Worm (Caenorhabditis elegans) whole organism, L4 larva: Measurements from ENCODE around the gene egl-21.

Experiments used
- F26F4.8 ChIP-seq: fragments of 200-800 bp; sonication (Bioruptor generic); conservative IDR thresholded peaks from 2 replicates; pipeline ENCODE4 v1.3.6; 2022; ENCODE audit warnings: missing genetic modification characterization, missing compliant biosample characterization
- F37D6.2 ChIP-seq: sonication (generic microtip); optimal IDR thresholded peaks from 2 replicates; lab custom pipeline; 2016; ENCODE audit warnings: mild to moderate bottlenecking, missing genetic modification characterization, missing compliant biosample characterization
- F49E8.2 ChIP-seq: sonication (generic microtip); optimal IDR thresholded peaks from 2 replicates; lab custom pipeline; 2016; ENCODE audit warnings: missing compliant biosample characterization, mild to moderate bottlenecking, missing genetic modification characterization, borderline replicate concordance
- R02D3.7 ChIP-seq: fragments of 150-350 bp; sonication (generic microtip); optimal IDR thresholded peaks from 3 replicates; lab custom pipeline; 2014; ENCODE audit warnings: missing biosample characterization, missing genetic modification characterization
- T20F7.1 ChIP-seq: fragments of 200-800 bp; sonication (Bioruptor generic); optimal IDR thresholded peaks from 2 replicates; lab custom pipeline; 2018; ENCODE audit warnings: mild to moderate bottlenecking, missing genetic modification characterization, missing compliant biosample characterization
- T26A8.4 ChIP-seq: fragments of 200-800 bp; sonication (Bioruptor generic); IDR thresholded peaks from 2 replicates; pipeline ENCODE4 v1.3.6; 2022; ENCODE audit warnings: missing genetic modification characterization, missing compliant biosample characterization
- Y105C5A.15 ChIP-seq: fragments of 200-800 bp; sonication (Bioruptor generic); IDR thresholded peaks from 2 replicates; pipeline ENCODE4 v1.3.6; 2022; ENCODE audit warnings: missing genetic modification characterization, missing compliant biosample characterization
- Y5F2A.4 ChIP-seq: fragments of 200-800 bp; sonication (Bioruptor generic); optimal IDR thresholded peaks from 2 replicates; lab custom pipeline; 2018; ENCODE audit warnings: mild to moderate bottlenecking, missing genetic modification characterization, missing compliant biosample characterization
- aha-1 ChIP-seq: fragments of 150-350 bp; peaks from one replicate; lab custom pipeline; 2014; ENCODE audit warnings: missing biosample characterization, missing genetic modification characterization
- aly-2 ChIP-seq: sonication (generic microtip); optimal IDR thresholded peaks from 2 replicates; lab custom pipeline; 2018; ENCODE audit warnings: missing biosample characterization, missing genetic modification characterization
- ama-1 ChIP-seq: fragments of 150-350 bp; optimal IDR thresholded peaks from 2 replicates; lab custom pipeline; 2014; ENCODE audit warnings: inconsistent platforms, mixed read lengths
- ceh-62 ChIP-seq: sonication (generic microtip); optimal IDR thresholded peaks from 2 replicates; lab custom pipeline; 2017; ENCODE audit warnings: missing biosample characterization, missing genetic modification characterization
- ceh-82 ChIP-seq: sonication (generic microtip); optimal IDR thresholded peaks from 2 replicates; lab custom pipeline; 2017; ENCODE audit warnings: missing biosample characterization, missing genetic modification characterization
- ces-1 ChIP-seq: fragments of 150-350 bp; sonication (generic microtip); optimal IDR thresholded peaks from 4 replicates; lab custom pipeline; 2014; ENCODE audit warnings: missing biosample characterization, missing genetic modification reagents, missing genetic modification characterization
- cey-2 ChIP-seq: sonication (generic microtip); optimal IDR thresholded peaks from 3 replicates; lab custom pipeline; 2017; ENCODE audit warnings: missing genetic modification characterization, mild to moderate bottlenecking, missing compliant biosample characterization, antibody characterized with exemption, borderline replicate concordance; ENCODE audit not compliant: insufficient read depth
- ctbp-1 ChIP-seq: fragments of 200-800 bp; sonication (Bioruptor generic); IDR thresholded peaks from 2 replicates; pipeline ENCODE4 v1.3.6; 2022; ENCODE audit warnings: missing genetic modification reagents, missing genetic modification characterization, missing compliant biosample characterization
- daf-19 ChIP-seq: fragments of 200-800 bp; sonication (Bioruptor generic); conservative IDR thresholded peaks from 2 replicates; pipeline ENCODE4 v1.3.6; 2022; ENCODE audit warnings: missing genetic modification characterization, missing compliant biosample characterization
- daf-8 ChIP-seq: fragments of 200-800 bp; sonication (Bioruptor generic); IDR thresholded peaks from 2 replicates; pipeline ENCODE4 v1.3.6; 2022; ENCODE audit warnings: missing genetic modification characterization, missing compliant biosample characterization
- dpl-1 ChIP-seq: fragments of 150-350 bp; optimal IDR thresholded peaks from 2 replicates; lab custom pipeline; 2014; ENCODE audit warnings: missing biosample characterization, missing genetic modification reagents, missing genetic modification characterization
- duxl-1 ChIP-seq: sonication (generic microtip); optimal IDR thresholded peaks from 2 replicates; lab custom pipeline; 2016; ENCODE audit warnings: mild to moderate bottlenecking, missing genetic modification characterization, moderate library complexity, missing compliant biosample characterization; ENCODE audit not compliant: poor library complexity
- dve-1 ChIP-seq: sonication (generic microtip); optimal IDR thresholded peaks from 2 replicates; lab custom pipeline; 2017; ENCODE audit warnings: antibody characterized with exemption, mild to moderate bottlenecking, missing genetic modification characterization, missing compliant biosample characterization; ENCODE audit not compliant: insufficient read depth
- egl-27 ChIP-seq: sonication (generic microtip); optimal IDR thresholded peaks from 3 replicates; lab custom pipeline; 2017; ENCODE audit warnings: missing biosample characterization, missing genetic modification reagents, missing genetic modification characterization
- egl-43 ChIP-seq: fragments of 200-800 bp; sonication (Bioruptor generic); IDR thresholded peaks from 2 replicates; pipeline ENCODE4 v1.3.6; 2022; ENCODE audit warnings: missing genetic modification reagents, missing genetic modification characterization, missing compliant biosample characterization
- fkh-10 ChIP-seq: fragments of 150-350 bp; optimal IDR thresholded peaks from 2 replicates; lab custom pipeline; 2014; ENCODE audit warnings: missing biosample characterization, missing genetic modification reagents, missing genetic modification characterization
- hif-1 ChIP-seq, 2 experiments: sonication (generic microtip); optimal IDR thresholded peaks; 2 replicates each; lab custom pipeline; 2016 to 2017; ENCODE audit warnings: missing compliant biosample characterization in 2 of 2, missing genetic modification characterization in 2 of 2, missing genetic modification reagents in 2 of 2, missing genotype in 2 of 2, mild to moderate bottlenecking in 1 of 2
- hlh-11 ChIP-seq: fragments of 200-800 bp; sonication (Bioruptor generic); optimal IDR thresholded peaks from 2 replicates; lab custom pipeline; 2018; ENCODE audit warnings: mild to moderate bottlenecking, missing genetic modification characterization, missing compliant biosample characterization
- hlh-30 ChIP-seq: sonication (generic microtip); optimal IDR thresholded peaks from 2 replicates; lab custom pipeline; 2017; ENCODE audit warnings: antibody characterized with exemption, mild to moderate bottlenecking, missing genetic modification characterization, missing compliant biosample characterization; ENCODE audit not compliant: insufficient read depth
- jun-1 ChIP-seq: fragments of 150-350 bp; optimal IDR thresholded peaks from 2 replicates; lab custom pipeline; 2014; ENCODE audit warnings: missing biosample characterization, missing genetic modification reagents, missing genetic modification characterization
- lim-7 ChIP-seq: fragments of 200-800 bp; sonication (Bioruptor generic); IDR thresholded peaks from 2 replicates; pipeline ENCODE4 v1.3.6; 2022; ENCODE audit warnings: missing genetic modification characterization, missing compliant biosample characterization
- lin-1 ChIP-seq: fragments of 200-800 bp; sonication (Bioruptor generic); IDR thresholded peaks from 2 replicates; pipeline ENCODE4 v1.3.6; 2022; ENCODE audit warnings: missing genetic modification reagents, missing genetic modification characterization, missing compliant biosample characterization
- lin-15B ChIP-seq: fragments of 150-350 bp; sonication (generic microtip); optimal IDR thresholded peaks from 3 replicates; lab custom pipeline; 2014; ENCODE audit warnings: missing biosample characterization, missing genetic modification characterization
- lsy-2 ChIP-seq, 2 experiments: fragments of 150-350 bp in 1 of 2; sonication (generic microtip) in 1 of 2; optimal IDR thresholded peaks; 2 replicates each; lab custom pipeline; 2014 to 2017; ENCODE audit warnings: missing biosample characterization in 2 of 2, missing genetic modification characterization in 2 of 2
- madf-9 ChIP-seq: fragments of 200-800 bp; sonication (Bioruptor generic); conservative IDR thresholded peaks from 2 replicates; pipeline ENCODE4 v1.3.6; 2022; ENCODE audit warnings: missing genetic modification reagents, missing genetic modification characterization, missing compliant biosample characterization
- nhr-10 ChIP-seq: fragments of 150-350 bp; optimal IDR thresholded peaks from 2 replicates; lab custom pipeline; 2014; ENCODE audit warnings: missing biosample characterization, missing genetic modification characterization
- nhr-11 ChIP-seq: fragments of 150-350 bp; optimal IDR thresholded peaks from 2 replicates; lab custom pipeline; 2014; ENCODE audit warnings: missing biosample characterization, missing genetic modification characterization
- nhr-25 ChIP-seq: sonication (generic microtip); optimal IDR thresholded peaks from 2 replicates; lab custom pipeline; 2017; ENCODE audit warnings: missing genetic modification characterization, mild to moderate bottlenecking, missing compliant biosample characterization, antibody characterized with exemption, moderate library complexity, borderline replicate concordance; ENCODE audit not compliant: insufficient read depth
- nhr-42 ChIP-seq: fragments of 200-800 bp; sonication (Bioruptor generic); IDR thresholded peaks from 2 replicates; pipeline ENCODE4 v1.3.6; 2022; ENCODE audit warnings: missing genetic modification characterization, missing compliant biosample characterization
- nhr-6 ChIP-seq: fragments of 150-350 bp; optimal IDR thresholded peaks from 2 replicates; lab custom pipeline; 2014; ENCODE audit warnings: missing biosample characterization, missing genetic modification characterization
- nhr-76 ChIP-seq: fragments of 150-350 bp; optimal IDR thresholded peaks from 2 replicates; lab custom pipeline; 2014; ENCODE audit warnings: missing biosample characterization, missing genetic modification characterization
- pqm-1 ChIP-seq: sonication (generic microtip); optimal IDR thresholded peaks from 2 replicates; lab custom pipeline; 2017; ENCODE audit warnings: missing biosample characterization, missing genetic modification characterization
- rbr-2 ChIP-seq: sonication (generic microtip); optimal IDR thresholded peaks from 2 replicates; lab custom pipeline; 2016; ENCODE audit warnings: missing genotype, missing genetic modification characterization, missing compliant biosample characterization
- saeg-2 ChIP-seq: fragments of 200-800 bp; sonication (Bioruptor generic); IDR thresholded peaks from 2 replicates; pipeline ENCODE4 v1.3.6; 2022; ENCODE audit warnings: missing genetic modification reagents, missing genetic modification characterization, missing compliant biosample characterization
- tag-97 ChIP-seq: fragments of 200-800 bp; sonication (Bioruptor generic); IDR thresholded peaks from 2 replicates; pipeline ENCODE4 v1.3.6; 2022; ENCODE audit warnings: missing genetic modification characterization, missing compliant biosample characterization
- unc-130 ChIP-seq: sonication (generic microtip); optimal IDR thresholded peaks from 2 replicates; lab custom pipeline; 2016; ENCODE audit warnings: missing genetic modification reagents, missing genetic modification characterization, missing compliant biosample characterization
- unc-62 ChIP-seq, 3 experiments: fragments of 150-350 bp in 1 of 3; sonication (generic microtip); optimal IDR thresholded peaks in 2 of 3; peaks in 1 of 3; 1 replicate in 1 of 3; 2 replicates in 2 of 3; lab custom pipeline; 2014 to 2017; ENCODE audit warnings: missing biosample characterization in 3 of 3, missing genetic modification characterization in 3 of 3, missing genetic modification reagents in 3 of 3, missing genotype in 1 of 3
- zag-1 ChIP-seq: fragments of 150-350 bp; optimal IDR thresholded peaks from 2 replicates; lab custom pipeline; 2014; ENCODE audit warnings: missing biosample characterization, missing genetic modification characterization
- zfp-2 ChIP-seq: sonication (generic microtip); optimal IDR thresholded peaks from 2 replicates; lab custom pipeline; 2016; ENCODE audit warnings: mild to moderate bottlenecking, missing genetic modification characterization, missing compliant biosample characterization
- zfp-3 ChIP-seq: fragments of 200-800 bp; sonication (Bioruptor generic); conservative IDR thresholded peaks from 2 replicates; pipeline ENCODE4 v1.3.6; 2022; ENCODE audit warnings: missing genetic modification reagents, missing genetic modification characterization, missing compliant biosample characterization
- zip-11 ChIP-seq: fragments of 200-800 bp; sonication (Bioruptor generic); IDR thresholded peaks from 2 replicates; pipeline ENCODE4 v1.3.6; 2022; ENCODE audit warnings: missing genetic modification characterization, missing compliant biosample characterization
- ztf-11 ChIP-seq: fragments of 150-350 bp; optimal IDR thresholded peaks from 2 replicates; lab custom pipeline; 2014; ENCODE audit warnings: missing biosample characterization, missing genetic modification characterization

The egl-21 gene

ce11 chrIV:10515128-10515527 is 33.5 kb upstream of the egl-21 start, which contains the start of gene C02F4.4:
Gene C02F4.4 (minus strand): TSS chrIV:10515228.
- TF ChIP-seq zfp-2 (no peak), Y5F2A.4 (GFP tag; lab: Kevin White, UChicago) (no peak), T26A8.4 (GFP tag; lab: Robert Waterston, UW) (no peak), nhr-6 (tag; lab: Kevin White, UChicago) (no peak), aly-2 (no peak), daf-19 (no peak), lin-15B (tag; lab: Kevin White, UChicago) (no peak), ctbp-1 (GFP tag; lab: Robert Waterston, UW) (no peak), egl-43 (no peak)

ce11 chrIV:10513266-10513665 is 31.6 kb upstream of the egl-21 start:
- TF ChIP-seq hlh-30 (tag; lab: Kevin White, UChicago): peak; percentile 60
- TF ChIP-seq zip-11 (GFP tag; lab: Robert Waterston, UW): no peak
- no peak for TF ChIP-seq cey-2 (tag; lab: Kevin White, UChicago)
- no peak for TF ChIP-seq F26F4.8
- TF ChIP-seq hlh-11 (tag; lab: Kevin White, UChicago): peak; percentile 54
- TF ChIP-seq nhr-25: no peak
- TF ChIP-seq madf-9 (GFP tag; lab: Robert Waterston, UW): no peak
- peak; percentile 59 for TF ChIP-seq dve-1
- TF ChIP-seq saeg-2 (GFP tag; lab: Robert Waterston, UW): no peak
- no peak for TF ChIP-seq nhr-11 (tag; lab: Kevin White, UChicago)
- peak in 1 of 2 experiments; percentile 10 for TF ChIP-seq hif-1 (tag; optimal IDR thresholded peaks at IDR 0.05; lab: Kevin White, UChicago)
- no peak for TF ChIP-seq Y105C5A.15
- TF ChIP-seq daf-8 (GFP tag; lab: Robert Waterston, UW): no peak
- TF ChIP-seq dpl-1: no peak
- no peak for TF ChIP-seq nhr-10
- TF ChIP-seq ceh-82: no peak
- no peak for TF ChIP-seq egl-27 (tag; lab: Kevin White, UChicago)
- no peak for TF ChIP-seq tag-97 (GFP tag; lab: Robert Waterston, UW)
- no peak for TF ChIP-seq nhr-76 (tag; lab: Kevin White, UChicago)
- TF ChIP-seq F49E8.2 (tag; lab: Kevin White, UChicago): no peak
- TF ChIP-seq zfp-2: no peak
- peak; percentile 3 for TF ChIP-seq pqm-1 (tag; lab: Kevin White, UChicago)
- no peak for TF ChIP-seq ces-1 (GFP tag; lab: Kevin White, UChicago)
- TF ChIP-seq rbr-2 (tag; lab: Kevin White, UChicago): no peak
- TF ChIP-seq lin-1 (GFP tag; lab: Robert Waterston, UW): no peak
- no peak for TF ChIP-seq duxl-1 (tag; lab: Kevin White, UChicago)
- TF ChIP-seq lim-7: no peak
- TF ChIP-seq F37D6.2 (tag; lab: Kevin White, UChicago): no peak
- TF ChIP-seq unc-62 (GFP tag; optimal IDR thresholded peaks at IDR 0.05 in 1 of 2; lab: Kevin White, UChicago): no peak
- no peak for TF ChIP-seq unc-62 (tag; optimal IDR thresholded peaks at IDR 0.05; lab: Kevin White, UChicago)
- TF ChIP-seq aha-1 (tag; lab: Kevin White, UChicago): no peak

ce11 chrIV:10512752-10513151 is 31.1 kb upstream of the egl-21 start:
- TF ChIP-seq fkh-10 (GFP tag; lab: Kevin White, UChicago) (no peak), ceh-82 (no peak), hlh-11 (tag; lab: Kevin White, UChicago) (peak; percentile 0), T20F7.1 (GFP tag; lab: Kevin White, UChicago) (no peak), unc-130 (GFP tag; lab: Kevin White, UChicago) (no peak), nhr-42 (GFP tag; lab: Robert Waterston, UW) (no peak), ceh-62 (tag; lab: Kevin White, UChicago) (no peak), unc-62 (GFP tag; optimal IDR thresholded peaks at IDR 0.05 in 1 of 2; lab: Kevin White, UChicago) (no peak), unc-62 (tag; optimal IDR thresholded peaks at IDR 0.05; lab: Kevin White, UChicago) (no peak), lsy-2 (tag; optimal IDR thresholded peaks at IDR 0.05; lab: Kevin White, UChicago) (peak in 1 of 2 experiments; percentile 6), R02D3.7 (no peak), ztf-11 (tag; lab: Kevin White, UChicago) (no peak), zfp-2 (no peak), nhr-11 (tag; lab: Kevin White, UChicago) (peak; percentile 66), zag-1 (tag; lab: Kevin White, UChicago) (no peak), ama-1 (no peak), jun-1 (tag; lab: Kevin White, UChicago) (no peak), aha-1 (tag; lab: Kevin White, UChicago) (peak; percentile 79), aly-2 (no peak), zfp-3 (GFP tag; lab: Robert Waterston, UW) (no peak)
